Fruit fly (Drosophila melanogaster): ENCODE data around the gene Nmdmc.
A peak's percentile ranks its signal among the peaks of the same experiment; 100 is the strongest.

Nmdmc gene

DNA sequence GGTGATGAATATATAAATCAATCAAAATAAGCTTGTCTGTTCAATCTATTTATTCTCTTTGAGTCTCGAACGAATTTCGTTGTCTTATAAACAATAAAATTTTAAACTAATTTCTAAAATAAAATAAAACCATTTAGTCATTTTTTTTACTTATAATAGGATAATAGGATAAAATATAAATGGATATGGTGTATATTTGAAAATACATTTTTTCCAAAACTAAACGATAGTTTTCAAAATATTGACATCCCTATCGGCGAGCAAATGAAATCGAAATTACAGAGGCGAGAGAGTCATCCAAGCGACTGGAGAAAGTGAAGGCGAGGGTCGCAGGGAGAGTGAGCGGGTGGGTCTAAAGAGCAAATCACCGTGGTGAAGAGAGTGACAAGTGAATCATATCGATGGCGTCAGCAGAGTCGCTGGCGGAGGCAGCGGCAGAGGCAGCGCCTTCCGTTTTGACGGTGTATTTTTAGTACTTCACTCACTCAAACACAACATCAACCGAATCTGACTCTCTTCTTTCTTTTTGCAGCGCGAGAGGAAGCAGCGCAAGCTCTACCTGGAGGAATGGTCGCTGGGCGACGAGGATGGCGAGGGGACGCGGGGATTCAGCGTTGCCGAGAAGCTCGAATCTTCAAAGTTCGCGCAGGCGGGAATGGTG is 7.2 kb upstream of the Nmdmc start:
- TF ChIP-seq CG12391 (tag; optimal IDR thresholded peaks at IDR 0.05) (peak; percentile 100), CG10366 (GFP tag; IDR thresholded peaks at IDR 0.05) (no peak), CG17568 (GFP tag; optimal IDR thresholded peaks at IDR 0.05) (no peak), CG4820 (GFP tag; optimal IDR thresholded peaks at IDR 0.05) (peak; percentile 89), CG17912 (GFP tag; optimal IDR thresholded peaks at IDR 0.05) (peak; percentile 88), CG10431 (GFP tag; optimal IDR thresholded peaks at IDR 0.05) (peak; percentile 96), zfh2 (GFP tag; optimal IDR thresholded peaks at IDR 0.05) (peak; percentile 70), Side (GFP tag; optimal IDR thresholded peaks at IDR 0.05) (peak; percentile 66), gcm2 (GFP tag; optimal IDR thresholded peaks at IDR 0.05) (no peak), CG4282 (GFP tag; optimal IDR thresholded peaks at IDR 0.05) (no peak), Atf-2 (GFP tag; optimal IDR thresholded peaks at IDR 0.05) (no peak), tin (GFP tag; optimal IDR thresholded peaks at IDR 0.05) (peak; percentile 92), Pdp1 (GFP tag; optimal IDR thresholded peaks at IDR 0.05) (peak; percentile 62 to 64), HLH3B (GFP tag; IDR thresholded peaks at IDR 0.05) (no peak), D19B (GFP tag; optimal IDR thresholded peaks at IDR 0.05) (peak; percentile 91), br (optimal IDR thresholded peaks at IDR 0.05) (no peak), Sry-β (GFP tag; optimal IDR thresholded peaks at IDR 0.05) (peak; percentile 79), CHES-1-like (GFP tag; optimal IDR thresholded peaks at IDR 0.05) (peak; percentile 61), ara (GFP tag; IDR thresholded peaks at IDR 0.05) (no peak), gce (GFP tag; IDR thresholded peaks at IDR 0.05) (no peak), wdn (GFP tag; IDR thresholded peaks at IDR 0.05) (no peak), Sox102F (GFP tag; optimal IDR thresholded peaks at IDR 0.05) (peak; percentile 99), run (tag; optimal IDR thresholded peaks at IDR 0.05) (peak; percentile 98), Chrac-16 (GFP tag; optimal IDR thresholded peaks at IDR 0.05) (peak; percentile 89), chn (GFP tag; optimal IDR thresholded peaks at IDR 0.05) (peak; percentile 58), CG2129 (GFP tag; IDR thresholded peaks at IDR 0.05; ENCODE audit: partially characterized antibody) (no peak), ranshi (GFP tag; IDR thresholded peaks at IDR 0.05) (no peak), Eip74EF (GFP tag; optimal IDR thresholded peaks at IDR 0.05) (peak in 1 of 2 experiments; percentile 99), CG34422 (GFP tag; IDR thresholded peaks at IDR 0.05) (no peak), CG11085 (GFP tag; IDR thresholded peaks at IDR 0.05) (no peak), Ets97D (GFP tag; optimal IDR thresholded peaks at IDR 0.05) (no peak), esg (GFP tag; conservative IDR thresholded peaks at IDR 0.05) (no peak), CG4854 (GFP tag; optimal IDR thresholded peaks at IDR 0.05) (peak; percentile 78), sna (GFP tag; IDR thresholded peaks at IDR 0.05; ENCODE audit: partially characterized antibody) (no peak), CG5953 (GFP tag; IDR thresholded peaks at IDR 0.05) (no peak), aop (GFP tag; IDR thresholded peaks at IDR 0.05) (no peak), CG7963 (GFP tag; IDR thresholded peaks at IDR 0.05; ENCODE audit: partially characterized antibody) (no peak), CG12155 (GFP tag; optimal IDR thresholded peaks at IDR 0.05) (peak; percentile 94), dimm (GFP tag; IDR thresholded peaks at IDR 0.05) (no peak), Myb (GFP tag; optimal IDR thresholded peaks at IDR 0.05) (peak; percentile 47), Jarid2 (GFP tag; optimal IDR thresholded peaks at IDR 0.05) (peak; percentile 77), Asciz (GFP tag; optimal IDR thresholded peaks at IDR 0.05) (peak; percentile 97), abd-A (tag; optimal IDR thresholded peaks at IDR 0.05) (peak; percentile 100), CG5245 (GFP tag; optimal IDR thresholded peaks at IDR 0.05) (peak; percentile 74), CG3065 (GFP tag; optimal IDR thresholded peaks at IDR 0.05) (peak; percentile 81), Stat92E (GFP tag; optimal IDR thresholded peaks at IDR 0.05) (peak in 1 of 3 experiments; percentile 93), Gug (GFP tag; IDR thresholded peaks at IDR 0.05) (peak; percentile 70), CG33557 (GFP tag; optimal IDR thresholded peaks at IDR 0.05) (peak; percentile 100), hb (GFP tag; IDR thresholded peaks at IDR 0.05; ENCODE audit: partially characterized antibody) (no peak), CG13287 (GFP tag; IDR thresholded peaks at IDR 0.05; ENCODE audit: partially characterized antibody) (no peak)

Measured in whole organism, embryonic.